Worm (Caenorhabditis elegans): ENCODE results near the gene R11.3.
"Not testable (repeated sequence)": the region's sequence is repeated elsewhere in the genome, so short reads cannot be mapped to it uniquely, and the experiment has no call there.

ce11 chrX:16219710-16220109, 20.7 kb upstream of the R11.3 start, which contains the start of gene F23A7.3:
- TF ChIP-seq fkh-10 (GFP tag; optimal IDR thresholded peaks at IDR 0.05); rnt-1 (tag; optimal IDR thresholded peaks at IDR 0.05); C08G9.2 (tag; optimal IDR thresholded peaks at IDR 0.05); elt-2 (tag; optimal IDR thresholded peaks at IDR 0.05); ceh-2 (tag; optimal IDR thresholded peaks at IDR 0.05); ama-1 (optimal IDR thresholded peaks at IDR 0.05); syd-9 (tag; optimal IDR thresholded peaks at IDR 0.05); ceh-6 (GFP tag; optimal IDR thresholded peaks at IDR 0.05); hlh-6 (tag; optimal IDR thresholded peaks at IDR 0.05); elt-4 (tag; optimal IDR thresholded peaks at IDR 0.05); zip-5 (tag; optimal IDR thresholded peaks at IDR 0.05); lin-11 (tag; optimal IDR thresholded peaks at IDR 0.05); tbx-2 (tag; optimal IDR thresholded peaks at IDR 0.05): not testable (repeated sequence)
